Worm (Caenorhabditis elegans) whole organism, late embryonic: ENCODE results near the gene mltn-8.
A peak's percentile ranks its signal among the peaks of the same experiment; 100 is the strongest.

Experiments used
- C38D4.7 ChIP-seq: fragments of 200-800 bp; sonication (Bioruptor generic); optimal IDR thresholded peaks from 2 replicates; lab custom pipeline; 2018; ENCODE audit warnings: mild to moderate bottlenecking, missing genetic modification characterization, moderate library complexity, missing compliant biosample characterization
- F13H6.1 ChIP-seq: sonication (generic microtip); optimal IDR thresholded peaks from 2 replicates; lab custom pipeline; 2016; ENCODE audit warnings: missing genetic modification characterization, missing compliant biosample characterization
- ahr-1 ChIP-seq: sonication (generic microtip); optimal IDR thresholded peaks from 2 replicates; lab custom pipeline; 2016; ENCODE audit warnings: missing genetic modification characterization, missing compliant biosample characterization
- ama-1 ChIP-seq: fragments of 150-350 bp; optimal IDR thresholded peaks from 2 replicates; lab custom pipeline; 2014
- ceh-14 ChIP-seq: sonication (generic microtip); optimal IDR thresholded peaks from 2 replicates; lab custom pipeline; 2016; ENCODE audit warnings: missing genotype, missing genetic modification characterization, missing compliant biosample characterization
- ceh-19 ChIP-seq: fragments of 200-800 bp; sonication (Bioruptor generic); optimal IDR thresholded peaks from 2 replicates; lab custom pipeline; 2018; ENCODE audit warnings: mild to moderate bottlenecking, missing genetic modification characterization, missing compliant biosample characterization
- ceh-24 ChIP-seq: sonication (generic microtip); optimal IDR thresholded peaks from 2 replicates; lab custom pipeline; 2016; ENCODE audit warnings: mild to moderate bottlenecking, missing genetic modification characterization, missing compliant biosample characterization
- ceh-30 ChIP-seq: fragments of 150-350 bp; optimal IDR thresholded peaks from 2 replicates; lab custom pipeline; 2014; ENCODE audit warnings: missing biosample characterization, missing genetic modification characterization
- ceh-31 ChIP-seq: sonication (generic microtip); optimal IDR thresholded peaks from 2 replicates; lab custom pipeline; 2016; ENCODE audit warnings: missing genetic modification characterization, missing compliant biosample characterization
- ceh-34 ChIP-seq: sonication (generic microtip); optimal IDR thresholded peaks from 2 replicates; lab custom pipeline; 2016; ENCODE audit warnings: mild to moderate bottlenecking, missing genetic modification characterization, missing compliant biosample characterization
- ceh-48 ChIP-seq: sonication (generic microtip); optimal IDR thresholded peaks from 2 replicates; lab custom pipeline; 2016; ENCODE audit warnings: missing genetic modification characterization, inconsistent platforms, missing compliant biosample characterization
- ceh-6 ChIP-seq: fragments of 200-800 bp; sonication (Bioruptor generic); optimal IDR thresholded peaks from 2 replicates; lab custom pipeline; 2018; ENCODE audit warnings: mild to moderate bottlenecking, missing genetic modification characterization, missing compliant biosample characterization
- ceh-9 ChIP-seq: sonication (generic microtip); optimal IDR thresholded peaks from 2 replicates; lab custom pipeline; 2016; ENCODE audit warnings: mild to moderate bottlenecking, missing genetic modification characterization, inconsistent platforms, missing compliant biosample characterization
- che-1 ChIP-seq: sonication (generic microtip); optimal IDR thresholded peaks from 2 replicates; lab custom pipeline; 2016; ENCODE audit warnings: mild to moderate bottlenecking, missing genetic modification characterization, missing compliant biosample characterization
- dve-1 ChIP-seq: sonication (generic microtip); optimal IDR thresholded peaks from 2 replicates; lab custom pipeline; 2017; ENCODE audit warnings: antibody characterized with exemption, mild to moderate bottlenecking, missing genetic modification characterization, missing compliant biosample characterization
- elt-2 ChIP-seq: sonication (generic microtip); optimal IDR thresholded peaks from 2 replicates; lab custom pipeline; 2016; ENCODE audit warnings: missing genetic modification reagents, missing genetic modification characterization, missing compliant biosample characterization
- eyg-1 ChIP-seq: sonication (generic microtip); optimal IDR thresholded peaks from 2 replicates; lab custom pipeline; 2016; ENCODE audit warnings: missing genotype, missing genetic modification characterization, missing compliant biosample characterization
- fax-1 ChIP-seq: sonication (generic microtip); optimal IDR thresholded peaks from 2 replicates; lab custom pipeline; 2016; ENCODE audit warnings: missing genotype, missing genetic modification characterization, missing compliant biosample characterization
- fkh-10 ChIP-seq: fragments of 150-350 bp; optimal IDR thresholded peaks from 2 replicates; lab custom pipeline; 2014; ENCODE audit warnings: missing biosample characterization, missing genetic modification reagents, missing genetic modification characterization
- fkh-6 ChIP-seq: sonication (generic microtip); optimal IDR thresholded peaks from 2 replicates; lab custom pipeline; 2016; ENCODE audit warnings: missing genetic modification characterization, missing compliant biosample characterization
- hlh-30 ChIP-seq: sonication (generic microtip); optimal IDR thresholded peaks from 2 replicates; lab custom pipeline; 2017; ENCODE audit warnings: antibody characterized with exemption, missing genetic modification characterization, missing compliant biosample characterization; ENCODE audit not compliant: insufficient read depth
- lim-6 ChIP-seq: sonication (generic microtip); optimal IDR thresholded peaks from 2 replicates; lab custom pipeline; 2016; ENCODE audit warnings: missing genetic modification characterization, missing compliant biosample characterization
- mec-3 ChIP-seq: sonication (generic microtip); optimal IDR thresholded peaks from 2 replicates; lab custom pipeline; 2016; ENCODE audit warnings: borderline replicate concordance, missing genetic modification characterization, missing compliant biosample characterization
- nfya-1 ChIP-seq: sonication (generic microtip); optimal IDR thresholded peaks from 2 replicates; lab custom pipeline; 2017; ENCODE audit warnings: missing genetic modification characterization, mild to moderate bottlenecking, missing compliant biosample characterization, antibody characterized with exemption, moderate library complexity
- pag-3 ChIP-seq: sonication (generic microtip); optimal IDR thresholded peaks from 2 replicates; lab custom pipeline; 2016; ENCODE audit warnings: missing compliant biosample characterization, missing genetic modification characterization, borderline replicate concordance
- pros-1 ChIP-seq: fragments of 150-350 bp; optimal IDR thresholded peaks from 2 replicates; lab custom pipeline; 2014; ENCODE audit warnings: missing biosample characterization, missing genetic modification reagents, missing genetic modification characterization
- ref-2 ChIP-seq: sonication (generic microtip); optimal IDR thresholded peaks from 2 replicates; lab custom pipeline; 2016; ENCODE audit warnings: missing genetic modification characterization, missing compliant biosample characterization
- rnt-1 ChIP-seq: sonication (generic microtip); optimal IDR thresholded peaks from 2 replicates; lab custom pipeline; 2016; ENCODE audit warnings: missing genetic modification characterization, missing compliant biosample characterization
- syd-9 ChIP-seq: sonication (generic microtip); optimal IDR thresholded peaks from 2 replicates; lab custom pipeline; 2016; ENCODE audit warnings: mild to moderate bottlenecking, missing genetic modification characterization, moderate library complexity, missing compliant biosample characterization
- tbx-7 ChIP-seq: sonication (generic microtip); optimal IDR thresholded peaks from 2 replicates; lab custom pipeline; 2016; ENCODE audit warnings: missing genotype, missing genetic modification characterization, missing compliant biosample characterization
- unc-55 ChIP-seq: sonication (generic microtip); optimal IDR thresholded peaks from 2 replicates; lab custom pipeline; 2017; ENCODE audit warnings: missing biosample characterization, missing genetic modification reagents, missing genetic modification characterization
- unc-86 ChIP-seq: sonication (generic microtip); optimal IDR thresholded peaks from 2 replicates; lab custom pipeline; 2016; ENCODE audit warnings: missing genetic modification characterization, missing compliant biosample characterization

Gene mltn-8

DNA sequence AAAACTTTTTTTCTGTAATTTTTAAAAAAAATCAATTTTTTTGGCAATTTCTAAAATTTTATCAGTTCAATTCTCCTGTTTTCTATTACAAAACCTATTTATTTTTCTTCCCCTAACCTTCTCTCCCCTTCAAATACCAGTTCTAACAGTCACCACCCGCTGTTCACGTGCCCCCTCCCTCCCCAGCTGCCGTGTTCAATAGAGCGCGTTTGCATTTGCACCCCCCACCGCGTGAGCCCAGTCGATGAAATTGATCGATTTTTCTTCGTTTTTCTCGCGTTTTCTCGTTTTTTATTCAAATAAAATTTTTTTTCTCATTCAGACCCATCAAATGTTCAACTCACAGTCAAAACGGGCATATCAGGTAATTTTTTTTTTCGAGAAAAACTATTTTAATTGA is 31.0 kb downstream of the mltn-8 start, which contains the start of gene atg-9:
Gene atg-9, plus strand, starts transcription at position 332 of the 400 bp plus-strand sequence.
- TF ChIP-seq unc-55 (peak; percentile 17), ceh-48 (peak; percentile 79), hlh-30 (tag; lab: Kevin White, UChicago) (peak; percentile 97), ref-2 (tag; lab: Kevin White, UChicago) (peak; percentile 57), ceh-30 (no peak), ceh-31 (tag; lab: Kevin White, UChicago) (peak; percentile 18), syd-9 (tag; lab: Kevin White, UChicago) (no peak), nfya-1 (tag; lab: Kevin White, UChicago) (peak; percentile 54), ceh-14 (tag; lab: Kevin White, UChicago) (no peak)
- TF ChIP-seq, all 69 proteins: peak for 6

ce11 chrV:347561-348345 is 32.3 kb downstream of the mltn-8 start:
- peak; percentile 35 for TF ChIP-seq hlh-30 (tag; lab: Kevin White, UChicago)
- no peak for TF ChIP-seq mec-3 (tag; lab: Kevin White, UChicago)

ce11 chrV:346005-346404 is 34.1 kb downstream of the mltn-8 start:
- TF ChIP-seq ceh-24 (tag; lab: Kevin White, UChicago) = no peak
- TF ChIP-seq eyg-1 (tag; lab: Kevin White, UChicago) = no peak
- no peak for TF ChIP-seq ceh-9
- TF ChIP-seq ceh-19 (GFP tag; lab: Kevin White, UChicago) = no peak
- no peak for TF ChIP-seq pag-3 (tag; lab: Kevin White, UChicago)
- no peak for TF ChIP-seq ceh-14 (tag; lab: Kevin White, UChicago)
- TF ChIP-seq fkh-6 = no peak
- TF ChIP-seq fkh-10 (GFP tag; lab: Kevin White, UChicago) = no peak
- TF ChIP-seq pros-1 (tag; lab: Kevin White, UChicago) = no peak
- no peak for TF ChIP-seq rnt-1 (tag; lab: Kevin White, UChicago)
- no peak for TF ChIP-seq fax-1 (tag; lab: Kevin White, UChicago)
- no peak for TF ChIP-seq dve-1
- no peak for TF ChIP-seq ref-2 (tag; lab: Kevin White, UChicago)
- TF ChIP-seq unc-86 (tag; lab: Kevin White, UChicago) = no peak

- TF ChIP-seq pros-1 (tag; lab: Kevin White, UChicago) (no peak), tbx-7 (no peak), lim-6 (tag; lab: Kevin White, UChicago) (no peak), ceh-24 (tag; lab: Kevin White, UChicago) (no peak), ceh-34 (tag; lab: Kevin White, UChicago) (no peak), fax-1 (tag; lab: Kevin White, UChicago) (no peak), elt-2 (tag; lab: Kevin White, UChicago) (no peak)
These were observed 36.5 kb downstream of the mltn-8 start for ce11 chrV:343546-343945.

DNA sequence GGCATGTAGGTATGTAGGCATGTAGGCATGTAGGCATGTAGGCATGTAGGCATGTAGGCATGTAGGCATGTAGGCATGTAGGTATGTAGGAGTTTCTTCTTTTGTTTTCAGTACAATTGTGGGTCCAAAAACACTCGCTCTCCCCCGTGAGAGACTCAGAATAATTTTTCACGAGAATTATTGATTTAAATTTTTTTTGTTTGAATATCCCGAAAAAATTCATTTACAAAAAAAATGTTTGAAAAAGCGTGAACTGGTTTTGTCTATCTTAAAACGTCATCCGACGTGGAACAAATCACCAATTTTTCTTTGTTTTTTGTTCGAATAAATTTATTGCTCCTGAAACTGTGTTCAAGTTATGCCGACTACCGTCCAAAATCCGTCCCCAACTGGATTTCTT is 37.0 kb downstream of the mltn-8 start, which contains the start of gene wago-10:
Gene wago-10, plus strand, starts transcription at position 301 of the 400 bp plus-strand sequence.
- TF ChIP-seq nfya-1 (tag; lab: Kevin White, UChicago) = no peak
- no peak for TF ChIP-seq ceh-19 (GFP tag; lab: Kevin White, UChicago)
- no peak for TF ChIP-seq ceh-34 (tag; lab: Kevin White, UChicago)
- TF ChIP-seq ahr-1 (tag; lab: Kevin White, UChicago) = no peak
- TF ChIP-seq ceh-6 (GFP tag; lab: Kevin White, UChicago) = no peak
- no peak for TF ChIP-seq che-1 (tag; lab: Kevin White, UChicago)
- no peak for TF ChIP-seq pag-3 (tag; lab: Kevin White, UChicago)
- no peak for TF ChIP-seq dve-1
- TF ChIP-seq lim-6 (tag; lab: Kevin White, UChicago) = no peak
- TF ChIP-seq pros-1 (tag; lab: Kevin White, UChicago) = no peak
- TF ChIP-seq C38D4.7 (GFP tag; lab: Kevin White, UChicago) = no peak
- TF ChIP-seq fkh-10 (GFP tag; lab: Kevin White, UChicago) = no peak
- TF ChIP-seq ama-1 (lab: Kevin White, UChicago) = no peak
- TF ChIP-seq hlh-30 (tag; lab: Kevin White, UChicago) = no peak
- TF ChIP-seq F13H6.1 (tag; lab: Kevin White, UChicago) = no peak
